Worm (Caenorhabditis elegans): ENCODE measurements around the gene Y43D4A.1.
A peak's percentile ranks its signal among the peaks of the same experiment; 100 is the strongest.

Y43D4A.1 gene

ce11 chrIV:16775455-16775854 is 31.8 kb downstream of the Y43D4A.1 start, which contains the start of gene Y43D4A.5:
Gene Y43D4A.5, plus strand, starts transcription at chrIV:16775755.
- TF ChIP-seq tbx-37 (GFP tag; conservative IDR thresholded peaks at IDR 0.05) = no peak

ce11 chrIV:16775925-16776324 is 32.3 kb downstream of the Y43D4A.1 start:
- TF ChIP-seq ceh-13 (GFP tag; optimal IDR thresholded peaks at IDR 0.05) (peak; percentile 23), tra-4 (tag; optimal IDR thresholded peaks at IDR 0.05) (peak; percentile 19), F13C5.2 (tag; optimal IDR thresholded peaks at IDR 0.05) (peak; percentile 55), ama-1 (optimal IDR thresholded peaks at IDR 0.05) (no peak), aly-1 (tag; optimal IDR thresholded peaks at IDR 0.05) (no peak), scrt-1 (GFP tag; IDR thresholded peaks at IDR 0.05) (peak; percentile 82), pes-1 (GFP tag; IDR thresholded peaks at IDR 0.05) (peak; percentile 87), hmg-4 (GFP tag; optimal IDR thresholded peaks at IDR 0.05) (peak; percentile 58), B0310.2 (tag; optimal IDR thresholded peaks at IDR 0.05) (peak; percentile 20), ets-7 (tag; optimal IDR thresholded peaks at IDR 0.05) (peak; percentile 21), tbx-11 (GFP tag; IDR thresholded peaks at IDR 0.05) (peak; percentile 84), hmbx-1 (tag; optimal IDR thresholded peaks at IDR 0.05) (no peak), hnd-1 (tag; optimal IDR thresholded peaks at IDR 0.05) (peak; percentile 56), flt-1 (GFP tag; IDR thresholded peaks at IDR 0.05) (peak; percentile 80), tbx-37 (GFP tag; conservative IDR thresholded peaks at IDR 0.05) (peak; percentile 38; the same call in 1 of the 2 replicates), sea-1 (GFP tag; conservative IDR thresholded peaks at IDR 0.05) (peak; percentile 71), ceh-36 (tag; optimal IDR thresholded peaks at IDR 0.05) (peak; percentile 44)

- TF ChIP-seq hmbx-1 (tag; optimal IDR thresholded peaks at IDR 0.05) (no peak), ama-1 (optimal IDR thresholded peaks at IDR 0.05) (no peak), tbx-37 (GFP tag; conservative IDR thresholded peaks at IDR 0.05) (no peak), aly-1 (tag; optimal IDR thresholded peaks at IDR 0.05) (no peak), pes-1 (GFP tag; IDR thresholded peaks at IDR 0.05) (no peak), ceh-36 (tag; optimal IDR thresholded peaks at IDR 0.05) (no peak), F13C5.2 (tag; optimal IDR thresholded peaks at IDR 0.05) (no peak), tra-4 (tag; optimal IDR thresholded peaks at IDR 0.05) (no peak), ets-7 (tag; optimal IDR thresholded peaks at IDR 0.05) (no peak), B0310.2 (tag; optimal IDR thresholded peaks at IDR 0.05) (no peak), tbx-11 (GFP tag; IDR thresholded peaks at IDR 0.05) (no peak), hnd-1 (tag; optimal IDR thresholded peaks at IDR 0.05) (no peak), sea-1 (GFP tag; conservative IDR thresholded peaks at IDR 0.05) (no peak), flt-1 (GFP tag; IDR thresholded peaks at IDR 0.05) (no peak), hmg-4 (GFP tag; optimal IDR thresholded peaks at IDR 0.05) (no peak), ceh-13 (GFP tag; optimal IDR thresholded peaks at IDR 0.05) (no peak)
Observed at ce11 chrIV:16776915-16777314, 33.3 kb downstream of the Y43D4A.1 start.

- TF ChIP-seq hmg-4 (GFP tag; optimal IDR thresholded peaks at IDR 0.05) (no peak), ceh-36 (tag; optimal IDR thresholded peaks at IDR 0.05) (no peak), B0310.2 (tag; optimal IDR thresholded peaks at IDR 0.05) (no peak), ama-1 (optimal IDR thresholded peaks at IDR 0.05) (no peak), tra-4 (tag; optimal IDR thresholded peaks at IDR 0.05) (no peak), sea-1 (GFP tag; conservative IDR thresholded peaks at IDR 0.05) (no peak), ets-7 (tag; optimal IDR thresholded peaks at IDR 0.05) (no peak), tbx-11 (GFP tag; IDR thresholded peaks at IDR 0.05) (no peak), aly-1 (tag; optimal IDR thresholded peaks at IDR 0.05) (no peak), F13C5.2 (tag; optimal IDR thresholded peaks at IDR 0.05) (no peak), flt-1 (GFP tag; IDR thresholded peaks at IDR 0.05) (no peak)
Observed at ce11 chrIV:16777758-16778157, 34.1 kb downstream of the Y43D4A.1 start.

- TF ChIP-seq aly-1 (tag; optimal IDR thresholded peaks at IDR 0.05) = no peak
- TF ChIP-seq tbx-11 (GFP tag; IDR thresholded peaks at IDR 0.05) = no peak
- TF ChIP-seq ceh-36 (tag; optimal IDR thresholded peaks at IDR 0.05) = no peak
- TF ChIP-seq hmbx-1 (tag; optimal IDR thresholded peaks at IDR 0.05) = no peak
- TF ChIP-seq sea-1 (GFP tag; conservative IDR thresholded peaks at IDR 0.05) = no peak
- TF ChIP-seq ets-7 (tag; optimal IDR thresholded peaks at IDR 0.05) = no peak
- TF ChIP-seq ceh-13 (GFP tag; optimal IDR thresholded peaks at IDR 0.05) = no peak
- TF ChIP-seq B0310.2 (tag; optimal IDR thresholded peaks at IDR 0.05) = no peak
- no peak for TF ChIP-seq F13C5.2 (tag; optimal IDR thresholded peaks at IDR 0.05)
- TF ChIP-seq pes-1 (GFP tag; IDR thresholded peaks at IDR 0.05) = no peak
- no peak for TF ChIP-seq tra-4 (tag; optimal IDR thresholded peaks at IDR 0.05)
Observed at ce11 chrIV:16778644-16779043, 35.0 kb downstream of the Y43D4A.1 start.

ce11 chrIV:16787024-16787423 is 43.4 kb downstream of the Y43D4A.1 start, which contains the start of gene Y43D4A.6:
Gene Y43D4A.6, plus strand, starts transcription at chrIV:16787324.
- TF ChIP-seq tbx-37 (GFP tag; conservative IDR thresholded peaks at IDR 0.05) = no peak
